Worm (Caenorhabditis elegans) whole organism, L3 larva: ENCODE data around the gene acp-2.

Experiments
- R02D3.7 ChIP-seq: fragments of 150-350 bp; optimal IDR thresholded peaks from 2 replicates; lab custom pipeline; 2014; ENCODE audit warnings: missing biosample characterization, missing genetic modification characterization
- ZK546.5 ChIP-seq: sonication (generic microtip); optimal IDR thresholded peaks from 2 replicates; lab custom pipeline; 2017; ENCODE audit warnings: missing biosample characterization, missing genetic modification characterization
- aly-2 ChIP-seq: fragments of 150-350 bp; optimal IDR thresholded peaks from 2 replicates; lab custom pipeline; 2014; ENCODE audit warnings: missing biosample characterization, missing genetic modification characterization
- ama-1 ChIP-seq: fragments of 150-350 bp; optimal IDR thresholded peaks from 2 replicates; lab custom pipeline; 2018
- ceh-16 ChIP-seq: sonication (generic microtip); optimal IDR thresholded peaks from 2 replicates; lab custom pipeline; 2017; ENCODE audit warnings: missing biosample characterization, missing genetic modification characterization
- ceh-28 ChIP-seq: fragments of 150-350 bp; optimal IDR thresholded peaks from 2 replicates; lab custom pipeline; 2014; ENCODE audit warnings: missing biosample characterization, missing genetic modification reagents, missing genetic modification characterization
- daf-12 ChIP-seq: fragments of 150-350 bp; optimal IDR thresholded peaks from 2 replicates; lab custom pipeline; 2014; ENCODE audit warnings: missing biosample characterization, missing genetic modification reagents, missing genetic modification characterization
- egl-27 ChIP-seq: sonication (generic microtip); optimal IDR thresholded peaks from 4 replicates; lab custom pipeline; 2017; ENCODE audit warnings: missing biosample characterization, missing genetic modification reagents, missing genetic modification characterization
- egl-5 ChIP-seq: fragments of 150-350 bp; optimal IDR thresholded peaks from 2 replicates; lab custom pipeline; 2017; ENCODE audit warnings: missing biosample characterization, missing genetic modification reagents, missing genetic modification characterization, inconsistent platforms
- elt-2 ChIP-seq: sonication (generic microtip); optimal IDR thresholded peaks from 2 replicates; lab custom pipeline; 2016; ENCODE audit warnings: missing genetic modification reagents, mild to moderate bottlenecking, missing genetic modification characterization, missing compliant biosample characterization
- elt-3 ChIP-seq, 3 experiments: fragments of 150-350 bp in 1 of 3; sonication (generic microtip) in 2 of 3; optimal IDR thresholded peaks; 2 replicates in 2 of 3; 4 replicates in 1 of 3; lab custom pipeline; 2014 to 2017; ENCODE audit warnings: missing biosample characterization in 3 of 3, missing genetic modification characterization in 3 of 3
- eor-1 ChIP-seq, 2 experiments: fragments of 150-350 bp; optimal IDR thresholded peaks; 2 replicates each; lab custom pipeline; 2014 to 2018; ENCODE audit warnings: missing biosample characterization in 2 of 2, missing genetic modification characterization in 2 of 2
- fkh-10 ChIP-seq: sonication (generic microtip); optimal IDR thresholded peaks from 2 replicates; lab custom pipeline; 2017; ENCODE audit warnings: missing biosample characterization, missing genetic modification reagents, missing genetic modification characterization
- fkh-2 ChIP-seq: fragments of 150-350 bp; optimal IDR thresholded peaks from 2 replicates; lab custom pipeline; 2014; ENCODE audit warnings: missing biosample characterization, missing genetic modification reagents, missing genetic modification characterization
- lin-39 ChIP-seq: fragments of 150-350 bp; optimal IDR thresholded peaks from 2 replicates; lab custom pipeline; 2018; ENCODE audit warnings: missing biosample characterization, missing genetic modification reagents, missing genetic modification characterization
- lsy-12 ChIP-seq: sonication (generic microtip); optimal IDR thresholded peaks from 2 replicates; lab custom pipeline; 2016; ENCODE audit warnings: mild to moderate bottlenecking, missing genetic modification characterization, missing compliant biosample characterization
- mml-1 ChIP-seq: fragments of 150-350 bp; sonication (generic microtip); optimal IDR thresholded peaks from 3 replicates; lab custom pipeline; 2014; ENCODE audit warnings: missing biosample characterization, missing genetic modification characterization
- nfya-1 ChIP-seq: sonication (generic microtip); optimal IDR thresholded peaks from 2 replicates; lab custom pipeline; 2017; ENCODE audit warnings: missing genetic modification characterization, mild to moderate bottlenecking, missing compliant biosample characterization, antibody characterized with exemption, moderate library complexity; ENCODE audit not compliant: insufficient read depth
- nhr-11 ChIP-seq: fragments of 150-350 bp; optimal IDR thresholded peaks from 2 replicates; lab custom pipeline; 2014; ENCODE audit warnings: missing biosample characterization, missing genetic modification characterization
- nhr-12 ChIP-seq: fragments of 150-350 bp; optimal IDR thresholded peaks from 2 replicates; lab custom pipeline; 2014; ENCODE audit warnings: missing biosample characterization, missing genetic modification characterization
- nhr-23 ChIP-seq: fragments of 150-350 bp; optimal IDR thresholded peaks from 2 replicates; lab custom pipeline; 2014; ENCODE audit warnings: missing biosample characterization, missing genetic modification reagents, missing genetic modification characterization
- nhr-237 ChIP-seq: fragments of 150-350 bp; optimal IDR thresholded peaks from 2 replicates; lab custom pipeline; 2014; ENCODE audit warnings: missing biosample characterization, missing genetic modification characterization
- nhr-25 ChIP-seq: sonication (generic microtip); optimal IDR thresholded peaks from 2 replicates; lab custom pipeline; 2017; ENCODE audit warnings: missing biosample characterization, missing genetic modification characterization
- nhr-28 ChIP-seq: fragments of 150-350 bp; optimal IDR thresholded peaks from 2 replicates; lab custom pipeline; 2014; ENCODE audit warnings: missing biosample characterization, missing genetic modification characterization
- nhr-43 ChIP-seq: sonication (generic microtip); optimal IDR thresholded peaks from 2 replicates; lab custom pipeline; 2016; ENCODE audit warnings: mild to moderate bottlenecking, missing genetic modification characterization, missing compliant biosample characterization; ENCODE audit not compliant: poor library complexity, severe bottlenecking
- nhr-67 ChIP-seq: fragments of 150-350 bp; optimal IDR thresholded peaks from 2 replicates; lab custom pipeline; 2014; ENCODE audit warnings: missing biosample characterization, missing genetic modification characterization
- nhr-76 ChIP-seq: fragments of 150-350 bp; sonication (generic microtip); optimal IDR thresholded peaks from 5 replicates; lab custom pipeline; 2014; ENCODE audit warnings: missing biosample characterization, missing genetic modification characterization
- nhr-77 ChIP-seq: fragments of 150-350 bp; optimal IDR thresholded peaks from 2 replicates; lab custom pipeline; 2014; ENCODE audit warnings: missing biosample characterization, missing genetic modification characterization
- pha-4 ChIP-seq: fragments of 150-350 bp; optimal IDR thresholded peaks from 2 replicates; lab custom pipeline; 2014; ENCODE audit warnings: missing biosample characterization, missing genetic modification reagents, missing genetic modification characterization
- sea-2 ChIP-seq: fragments of 150-350 bp; sonication (generic microtip); optimal IDR thresholded peaks from 4 replicates; lab custom pipeline; 2014; ENCODE audit warnings: missing biosample characterization, missing genetic modification reagents, missing genetic modification characterization
- skn-1 ChIP-seq: fragments of 150-350 bp; optimal IDR thresholded peaks from 2 replicates; lab custom pipeline; 2014; ENCODE audit warnings: missing biosample characterization, missing genetic modification characterization
- snpc-4 ChIP-seq: fragments of 150-350 bp; optimal IDR thresholded peaks from 2 replicates; lab custom pipeline; 2014; ENCODE audit warnings: missing biosample characterization, missing genetic modification characterization
- unc-39 ChIP-seq: sonication (generic microtip); optimal IDR thresholded peaks from 4 replicates; lab custom pipeline; 2017; ENCODE audit warnings: missing biosample characterization, missing genetic modification characterization
- unc-62 ChIP-seq: fragments of 150-350 bp; sonication (generic microtip); optimal IDR thresholded peaks from 4 replicates; lab custom pipeline; 2014; ENCODE audit warnings: missing biosample characterization, missing genetic modification reagents, missing genetic modification characterization
- zag-1 ChIP-seq: fragments of 150-350 bp; optimal IDR thresholded peaks from 2 replicates; lab custom pipeline; 2014; ENCODE audit warnings: missing biosample characterization, missing genetic modification characterization
- ztf-11 ChIP-seq: fragments of 150-350 bp; optimal IDR thresholded peaks from 2 replicates; lab custom pipeline; 2014; ENCODE audit warnings: missing biosample characterization, missing genetic modification characterization
- ztf-4 ChIP-seq: fragments of 150-350 bp; optimal IDR thresholded peaks from 2 replicates; lab custom pipeline; 2014; ENCODE audit warnings: missing biosample characterization, missing genetic modification characterization

acp-2 gene

DNA sequence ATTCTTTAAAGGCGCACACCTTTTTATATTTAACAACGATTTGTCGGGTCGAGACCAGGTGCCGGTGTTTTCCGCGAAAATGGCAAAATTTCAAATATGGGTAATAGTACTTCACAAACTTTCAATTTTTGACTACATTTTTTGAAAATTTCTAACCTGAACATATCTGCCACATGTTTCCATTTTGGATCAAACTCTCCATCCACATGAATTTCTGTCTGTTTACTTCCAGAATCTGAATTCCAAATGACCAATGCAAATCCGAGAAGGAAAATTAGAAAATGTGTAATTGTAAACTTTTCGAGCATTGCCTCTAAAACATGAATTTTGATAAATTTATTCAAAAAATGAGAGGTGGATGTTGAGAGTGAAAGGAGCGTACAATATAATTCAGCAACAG lies 48.3 kb upstream of the acp-2 start, which contains the start of gene lact-4:
TSS of gene lact-4 (minus strand) at position 313 of the 400 bp plus-strand sequence.
- TF ChIP-seq lsy-12 (tag; lab: Kevin White, UChicago) (no peak), nhr-237 (tag; lab: Kevin White, UChicago) (no peak), nhr-25 (tag; lab: Kevin White, UChicago) (no peak), zag-1 (tag; lab: Kevin White, UChicago) (no peak), nfya-1 (no peak), nhr-76 (no peak), daf-12 (no peak), nhr-12 (tag; lab: Kevin White, UChicago) (no peak), ztf-11 (tag; lab: Kevin White, UChicago) (no peak), nhr-43 (no peak), fkh-10 (no peak), R02D3.7 (tag; lab: Kevin White, UChicago) (no peak)

- peak; percentile 83 for TF ChIP-seq ama-1
- TF ChIP-seq ceh-16 (tag; lab: Kevin White, UChicago): no peak
- TF ChIP-seq unc-39 (tag; lab: Kevin White, UChicago): no peak
- no peak for TF ChIP-seq elt-3 (tag; optimal IDR thresholded peaks at IDR 0.05; lab: Kevin White, UChicago)
- TF ChIP-seq nhr-237 (tag; lab: Kevin White, UChicago): no peak
- TF ChIP-seq unc-62 (GFP tag; lab: Kevin White, UChicago): no peak
- no peak for TF ChIP-seq skn-1 (tag; lab: Kevin White, UChicago)
- peak; percentile 11 for TF ChIP-seq elt-2
- TF ChIP-seq nhr-43: peak; percentile 32
- TF ChIP-seq nhr-67 (tag; lab: Kevin White, UChicago): no peak
- TF ChIP-seq mml-1 (tag; lab: Kevin White, UChicago): no peak
- TF ChIP-seq ZK546.5 (tag; lab: Kevin White, UChicago): no peak
- no peak for TF ChIP-seq eor-1 (tag; optimal IDR thresholded peaks at IDR 0.05; lab: Kevin White, UChicago)
- peak; percentile 20 for TF ChIP-seq pha-4 (tag; lab: Kevin White, UChicago)
- no peak for TF ChIP-seq aly-2 (tag; lab: Kevin White, UChicago)
Measured at ce11 chrII:8479337-8479736, 47.5 kb upstream of the acp-2 start.

DNA sequence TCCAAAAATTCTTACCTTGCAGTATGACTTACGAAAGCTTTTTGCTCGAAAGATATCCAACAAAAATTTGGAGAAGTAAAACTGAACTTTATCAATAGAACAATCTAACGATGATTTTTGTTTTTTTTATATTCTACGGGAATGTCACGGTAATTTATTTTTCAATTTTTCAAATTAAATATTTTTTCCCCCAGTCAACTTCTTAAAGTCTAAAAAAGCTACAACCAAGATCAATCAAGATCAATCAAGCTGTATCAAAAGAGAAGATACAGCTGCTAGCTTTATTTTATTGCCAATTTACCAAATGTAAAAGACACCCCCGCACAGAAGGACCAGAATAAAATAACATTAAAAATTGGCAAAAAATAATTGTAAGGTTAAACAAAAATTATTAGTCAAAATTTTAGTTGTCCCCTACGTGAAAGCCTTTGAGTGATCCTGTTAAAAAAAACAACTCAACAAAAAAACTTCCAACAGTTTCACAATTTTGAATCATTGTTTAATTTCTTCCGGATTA lies 43.5 kb upstream of the acp-2 start, which contains the start of the genes M05D6.1 and M05D6.3:
TSS of gene M05D6.1 (minus strand) at position 101 of the 517 bp plus-strand sequence.
TSS of gene M05D6.3 (plus strand) at position 467 of the 517 bp plus-strand sequence.
- TF ChIP-seq ztf-11 (tag; lab: Kevin White, UChicago) (no peak), nhr-28 (no peak), fkh-2 (tag; lab: Kevin White, UChicago) (no peak), sea-2 (GFP tag; lab: Kevin White, UChicago) (no peak), skn-1 (tag; lab: Kevin White, UChicago) (no peak), egl-27 (no peak), ztf-4 (no peak), eor-1 (tag; optimal IDR thresholded peaks at IDR 0.05; lab: Kevin White, UChicago) (no peak), pha-4 (tag; lab: Kevin White, UChicago) (no peak)
- TF ChIP-seq, all 47 proteins: peak for 0

DNA sequence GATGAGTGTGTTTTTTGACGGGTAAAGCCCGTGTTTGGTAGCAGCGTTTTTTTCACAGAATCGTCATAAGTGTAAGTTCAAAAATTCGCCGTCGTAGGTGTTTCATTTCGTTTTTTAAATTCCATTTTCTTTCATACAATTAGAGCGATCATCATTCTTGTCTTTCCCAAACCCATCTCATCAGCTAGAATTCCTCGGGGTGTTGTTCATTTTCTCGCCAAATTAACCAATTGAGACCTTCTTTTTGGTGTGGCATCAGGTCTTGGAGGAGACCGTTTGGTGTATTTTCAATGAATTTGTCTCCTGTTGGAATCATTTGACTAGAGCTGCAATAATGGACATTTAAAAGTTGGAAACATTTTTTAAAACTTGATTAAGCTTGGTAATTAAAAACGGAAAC lies 41.1 kb upstream of the acp-2 start:
- TF ChIP-seq nhr-11 (tag; lab: Kevin White, UChicago) (no peak), aly-2 (tag; lab: Kevin White, UChicago) (no peak), snpc-4 (tag; lab: Kevin White, UChicago) (no peak), nhr-23 (tag; lab: Kevin White, UChicago) (no peak), nfya-1 (no peak), nhr-77 (tag; lab: Kevin White, UChicago) (no peak), ama-1 (no peak), nhr-12 (tag; lab: Kevin White, UChicago) (no peak), unc-62 (GFP tag; lab: Kevin White, UChicago) (no peak), nhr-43 (no peak), elt-3 (tag; optimal IDR thresholded peaks at IDR 0.05; lab: Kevin White, UChicago) (no peak), nhr-76 (no peak), skn-1 (tag; lab: Kevin White, UChicago) (no peak), ztf-11 (tag; lab: Kevin White, UChicago) (no peak), ceh-28 (tag; lab: Kevin White, UChicago) (no peak), ZK546.5 (tag; lab: Kevin White, UChicago) (no peak), fkh-2 (tag; lab: Kevin White, UChicago) (no peak), lin-39 (tag; lab: Kevin White, UChicago) (no peak), egl-5 (tag; lab: Kevin White, UChicago) (no peak)
